Worm (Caenorhabditis elegans): ENCODE data around the gene nhr-212.

DNA sequence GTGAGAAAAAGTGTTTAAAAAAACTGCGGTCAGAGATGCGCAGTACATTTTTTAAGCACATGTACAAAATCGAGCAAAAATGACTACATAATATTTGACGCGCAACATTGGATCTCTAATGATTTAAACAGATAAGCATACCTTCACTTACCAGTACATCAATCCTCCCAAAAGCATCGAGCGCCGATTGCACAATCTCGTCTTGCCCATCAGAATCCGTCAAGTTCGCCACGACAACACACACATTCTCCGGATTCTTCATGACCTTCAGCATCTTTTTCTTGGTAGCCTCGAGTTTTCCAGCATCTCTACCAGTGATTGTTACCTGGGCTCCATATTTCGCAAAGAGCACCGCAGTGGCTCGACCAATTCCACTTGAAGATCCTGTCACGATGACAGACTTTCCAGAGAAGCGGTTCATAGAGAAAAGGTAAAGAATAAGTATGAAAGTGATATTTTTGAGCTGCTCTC, 18.2 kb downstream of the nhr-212 start, which contains the start of gene T01G6.10:
- TF ChIP-seq Y79H2A.3 (GFP tag; conservative IDR thresholded peaks at IDR 0.05), result no peak
- TF ChIP-seq F22D6.2 (tag; optimal IDR thresholded peaks at IDR 0.05), result no peak
- no peak for TF ChIP-seq die-1 (tag; optimal IDR thresholded peaks at IDR 0.05)
- TF ChIP-seq K11D2.4 (GFP tag; IDR thresholded peaks at IDR 0.05), result no peak
- TF ChIP-seq ceh-91 (GFP tag; IDR thresholded peaks at IDR 0.05), result no peak
- no peak for TF ChIP-seq ztf-22 (GFP tag; optimal IDR thresholded peaks at IDR 0.05)
- TF ChIP-seq unc-62 (GFP tag; optimal IDR thresholded peaks at IDR 0.05), result no peak
- no peak for TF ChIP-seq unc-130 (GFP tag; optimal IDR thresholded peaks at IDR 0.05)
- TF ChIP-seq ekl-4 (GFP tag; IDR thresholded peaks at IDR 0.05), result no peak
- no peak for TF ChIP-seq pbrm-1 (GFP tag; IDR thresholded peaks at IDR 0.05)
- TF ChIP-seq nhr-120 (GFP tag; IDR thresholded peaks at IDR 0.05), result no peak

Measured in whole organism, young adult.